Worm (Caenorhabditis elegans) whole organism, young adult: ENCODE data around the gene T03D3.5.

Experiments
- B0035.1 ChIP-seq: sonication (generic microtip); optimal IDR thresholded peaks from 2 replicates; lab custom pipeline; 2016; ENCODE audit warnings: missing genetic modification characterization, mild to moderate bottlenecking, missing compliant biosample characterization, missing genotype, missing genetic modification reagents
- D2030.7 ChIP-seq: fragments of 200-800 bp; sonication (Bioruptor generic); IDR thresholded peaks from 2 replicates; pipeline ENCODE4 v1.3.6; 2022; ENCODE audit warnings: missing genetic modification reagents, missing genetic modification characterization, missing compliant biosample characterization
- F10E7.11 ChIP-seq: sonication (generic microtip); optimal IDR thresholded peaks from 2 replicates; lab custom pipeline; 2017; ENCODE audit warnings: mild to moderate bottlenecking, missing genetic modification characterization, moderate library complexity, missing compliant biosample characterization
- F22D6.2 ChIP-seq: sonication (generic microtip); optimal IDR thresholded peaks from 2 replicates; lab custom pipeline; 2016; ENCODE audit warnings: mild to moderate bottlenecking, missing genetic modification characterization, missing compliant biosample characterization
- F23B12.7 ChIP-seq: sonication (generic microtip); optimal IDR thresholded peaks from 2 replicates; lab custom pipeline; 2017; ENCODE audit warnings: missing genetic modification characterization, mild to moderate bottlenecking, missing compliant biosample characterization, antibody characterized with exemption, moderate library complexity; ENCODE audit not compliant: insufficient read depth
- K11D2.4 ChIP-seq: fragments of 200-800 bp; sonication (Bioruptor generic); IDR thresholded peaks from 2 replicates; pipeline ENCODE4 v1.3.6; 2022; ENCODE audit warnings: missing genetic modification reagents, missing genetic modification characterization, missing compliant biosample characterization
- aptf-3 ChIP-seq: fragments of 200-800 bp; sonication (Bioruptor generic); IDR thresholded peaks from 2 replicates; pipeline ENCODE4 v1.3.6; 2022; ENCODE audit warnings: missing genetic modification characterization, missing compliant biosample characterization
- atf-7 ChIP-seq: sonication (generic microtip); optimal IDR thresholded peaks from 2 replicates; lab custom pipeline; 2017; ENCODE audit warnings: mild to moderate bottlenecking, missing genetic modification characterization, missing compliant biosample characterization
- bed-1 ChIP-seq: fragments of 200-800 bp; sonication (Bioruptor generic); IDR thresholded peaks from 2 replicates; pipeline ENCODE4 v1.3.6; 2022; ENCODE audit warnings: missing genetic modification reagents, missing genetic modification characterization, missing compliant biosample characterization
- bed-2 ChIP-seq: fragments of 200-800 bp; sonication (Bioruptor generic); IDR thresholded peaks from 2 replicates; pipeline ENCODE4 v1.3.6; 2022; ENCODE audit warnings: missing genetic modification reagents, missing genetic modification characterization, missing compliant biosample characterization
- cebp-2 ChIP-seq: fragments of 200-800 bp; sonication (Bioruptor generic); IDR thresholded peaks from 2 replicates; pipeline ENCODE4 v1.3.6; 2022; ENCODE audit warnings: missing genetic modification characterization, missing compliant biosample characterization
- ceh-100 ChIP-seq: fragments of 200-800 bp; sonication (Bioruptor generic); IDR thresholded peaks from 2 replicates; pipeline ENCODE4 v1.3.6; 2022; ENCODE audit warnings: missing genetic modification reagents, missing genetic modification characterization, missing compliant biosample characterization
- ceh-27 ChIP-seq: fragments of 200-800 bp; sonication (Bioruptor generic); optimal IDR thresholded peaks from 2 replicates; lab custom pipeline; 2018; ENCODE audit warnings: mild to moderate bottlenecking, missing genetic modification characterization, moderate library complexity, missing compliant biosample characterization
- ceh-40 ChIP-seq: fragments of 200-800 bp; sonication (Bioruptor generic); IDR thresholded peaks from 2 replicates; pipeline ENCODE4 v1.3.6; 2022; ENCODE audit warnings: missing genetic modification characterization, missing compliant biosample characterization
- ceh-58 ChIP-seq: fragments of 200-800 bp; sonication (Bioruptor generic); IDR thresholded peaks from 2 replicates; pipeline ENCODE4 v1.3.6; 2022; ENCODE audit warnings: missing genetic modification characterization, missing compliant biosample characterization
- chd-7 ChIP-seq: sonication (generic microtip); optimal IDR thresholded peaks from 2 replicates; lab custom pipeline; 2016; ENCODE audit warnings: mild to moderate bottlenecking, missing genetic modification characterization, moderate library complexity, missing compliant biosample characterization
- die-1 ChIP-seq: sonication (generic microtip); optimal IDR thresholded peaks from 2 replicates; lab custom pipeline; 2016; ENCODE audit warnings: missing genotype, mild to moderate bottlenecking, missing genetic modification characterization, missing compliant biosample characterization
- efl-1 ChIP-seq: fragments of 150-350 bp; optimal IDR thresholded peaks from 2 replicates; lab custom pipeline; 2014; ENCODE audit warnings: missing biosample characterization, missing genetic modification reagents, missing genetic modification characterization
- egrh-3 ChIP-seq: fragments of 200-800 bp; sonication (Bioruptor generic); IDR thresholded peaks from 2 replicates; pipeline ENCODE4 v1.3.6; 2022; ENCODE audit warnings: missing genetic modification reagents, missing genetic modification characterization, missing compliant biosample characterization
- hlh-26 ChIP-seq: fragments of 200-800 bp; sonication (Bioruptor generic); conservative IDR thresholded peaks from 2 replicates; pipeline ENCODE4 v1.3.6; 2022; ENCODE audit warnings: missing genetic modification reagents, missing genetic modification characterization, missing compliant biosample characterization
- hmg-20 ChIP-seq: fragments of 200-800 bp; sonication (Bioruptor generic); IDR thresholded peaks from 2 replicates; pipeline ENCODE4 v1.3.6; 2022; ENCODE audit warnings: missing genetic modification reagents, missing genetic modification characterization, missing compliant biosample characterization
- hsf-1 ChIP-seq: fragments of 200-800 bp; sonication (Bioruptor generic); IDR thresholded peaks from 2 replicates; pipeline ENCODE4 v1.3.6; 2022; ENCODE audit warnings: missing genetic modification reagents, missing genetic modification characterization, missing compliant biosample characterization
- lag-1 ChIP-seq: fragments of 200-800 bp; sonication (Bioruptor generic); IDR thresholded peaks from 2 replicates; pipeline ENCODE4 v1.3.6; 2022; ENCODE audit warnings: missing genetic modification reagents, missing genetic modification characterization, missing compliant biosample characterization
- let-526 ChIP-seq: fragments of 200-800 bp; sonication (Bioruptor generic); IDR thresholded peaks from 2 replicates; pipeline ENCODE4 v1.3.6; 2022; ENCODE audit warnings: missing genetic modification reagents, missing genetic modification characterization, missing compliant biosample characterization
- lin-26 ChIP-seq: fragments of 200-800 bp; sonication (Bioruptor generic); IDR thresholded peaks from 2 replicates; pipeline ENCODE4 v1.3.6; 2022; ENCODE audit warnings: missing genetic modification reagents, missing genetic modification characterization, missing compliant biosample characterization
- lin-35 ChIP-seq, 3 experiments: fragments of 150-350 bp in 2 of 3; sonication (generic microtip) in 1 of 3; optimal IDR thresholded peaks; 2 replicates each; lab custom pipeline; 2014 to 2018; ENCODE audit warnings: missing biosample characterization in 3 of 3, missing genetic modification characterization in 3 of 3, missing genetic modification reagents in 3 of 3
- lsl-1 ChIP-seq: fragments of 200-800 bp; sonication (Bioruptor generic); optimal IDR thresholded peaks from 2 replicates; lab custom pipeline; 2018; ENCODE audit warnings: mild to moderate bottlenecking, missing genetic modification characterization, moderate library complexity, missing compliant biosample characterization
- lsy-27 ChIP-seq: sonication (generic microtip); optimal IDR thresholded peaks from 2 replicates; lab custom pipeline; 2017; ENCODE audit warnings: missing genetic modification characterization, mild to moderate bottlenecking, missing compliant biosample characterization, antibody characterized with exemption, missing genotype, borderline replicate concordance; ENCODE audit not compliant: insufficient read depth
- madf-6 ChIP-seq: fragments of 200-800 bp; sonication (Bioruptor generic); IDR thresholded peaks from 2 replicates; pipeline ENCODE4 v1.3.6; 2022; ENCODE audit warnings: missing genetic modification reagents, missing genetic modification characterization, missing compliant biosample characterization
- nhr-120 ChIP-seq: fragments of 200-800 bp; sonication (Bioruptor generic); IDR thresholded peaks from 2 replicates; pipeline ENCODE4 v1.3.6; 2022; ENCODE audit warnings: missing genetic modification characterization, missing compliant biosample characterization
- nhr-80 ChIP-seq: sonication (generic microtip); optimal IDR thresholded peaks from 2 replicates; lab custom pipeline; 2016; ENCODE audit warnings: missing genetic modification characterization, missing compliant biosample characterization
- nhr-90 ChIP-seq: sonication (generic microtip); optimal IDR thresholded peaks from 2 replicates; lab custom pipeline; 2016; ENCODE audit warnings: missing genotype, mild to moderate bottlenecking, missing genetic modification characterization, missing compliant biosample characterization
- snpc-4 ChIP-seq, 5 experiments: fragments of 150-350 bp in 1 of 5; sonication (generic microtip) in 4 of 5; optimal IDR thresholded peaks; 2 replicates each; lab custom pipeline; 2014 to 2018; ENCODE audit warnings: missing genetic modification characterization in 5 of 5, missing biosample characterization in 3 of 5, antibody characterized with exemption in 2 of 5, mild to moderate bottlenecking in 2 of 5, missing compliant biosample characterization in 2 of 5, missing genotype in 2 of 5, moderate library complexity in 2 of 5, missing genetic modification reagents in 1 of 5
- sptf-2 ChIP-seq: fragments of 200-800 bp; sonication (Bioruptor generic); optimal IDR thresholded peaks from 2 replicates; lab custom pipeline; 2018; ENCODE audit warnings: mild to moderate bottlenecking, missing genetic modification characterization, missing compliant biosample characterization
- tbp1 ChIP-seq: fragments of 200-800 bp; sonication (Bioruptor generic); optimal IDR thresholded peaks from 2 replicates; lab custom pipeline; 2018; ENCODE audit warnings: mild to moderate bottlenecking, missing genetic modification characterization, missing compliant biosample characterization
- tbx-9 ChIP-seq: sonication (generic microtip); optimal IDR thresholded peaks from 2 replicates; lab custom pipeline; 2016; ENCODE audit warnings: borderline replicate concordance, missing genetic modification characterization, inconsistent platforms, missing compliant biosample characterization
- zfh-2 ChIP-seq: fragments of 200-800 bp; sonication (Bioruptor generic); conservative IDR thresholded peaks from 2 replicates; pipeline ENCODE4 v1.3.6; 2022; ENCODE audit warnings: missing genetic modification reagents, missing genetic modification characterization, missing compliant biosample characterization
- ztf-26 ChIP-seq: sonication (generic microtip); optimal IDR thresholded peaks from 2 replicates; lab custom pipeline; 2017; ENCODE audit warnings: missing genetic modification characterization, missing compliant biosample characterization

T03D3.5 gene

ce11 chrV:2871754-2872504 lies 45.3 kb upstream of the T03D3.5 start (continued):
- TF ChIP-seq lag-1 (GFP tag; lab: Robert Waterston, UW) (no peak), nhr-120 (GFP tag; lab: Robert Waterston, UW) (no peak), egrh-3 (GFP tag; lab: Robert Waterston, UW) (no peak), nhr-80 (tag; lab: Kevin White, UChicago) (peak; percentile 69), lsl-1 (GFP tag; lab: Kevin White, UChicago) (no peak), D2030.7 (no peak), tbx-9 (tag; lab: Kevin White, UChicago) (no peak), atf-7 (tag; lab: Kevin White, UChicago) (peak; percentile 11), chd-7 (tag; lab: Kevin White, UChicago) (peak; percentile 54), F22D6.2 (tag; lab: Kevin White, UChicago) (no peak), snpc-4 (GFP tag; optimal IDR thresholded peaks at IDR 0.05; lab: Kevin White, UChicago) (no peak), snpc-4 (tag; optimal IDR thresholded peaks at IDR 0.05; lab: Kevin White, UChicago) (peak in 2 of 4 experiments; percentile 7 to 86), nhr-90 (tag; lab: Kevin White, UChicago) (peak; percentile 62)

- TF ChIP-seq ceh-100 (GFP tag; lab: Robert Waterston, UW) (no peak), die-1 (tag; lab: Kevin White, UChicago) (no peak), ztf-26 (tag; lab: Kevin White, UChicago) (no peak), hmg-20 (GFP tag; lab: Robert Waterston, UW) (no peak), lin-35 (GFP tag; optimal IDR thresholded peaks at IDR 0.05; lab: Kevin White, UChicago) (no peak), hsf-1 (GFP tag; lab: Robert Waterston, UW) (no peak), ceh-27 (GFP tag; lab: Kevin White, UChicago) (no peak), tbp1 (no peak), B0035.1 (tag; lab: Kevin White, UChicago) (no peak), cebp-2 (GFP tag; lab: Robert Waterston, UW) (no peak), aptf-3 (GFP tag; lab: Robert Waterston, UW) (no peak), sptf-2 (no peak), bed-1 (no peak)
Measured at ce11 chrV:2870127-2870526, 43.5 kb upstream of the T03D3.5 start, which contains the start of gene srh-243. TSS of gene srh-243 (plus strand) at chrV:2870427.

- TF ChIP-seq nhr-90 (tag; lab: Kevin White, UChicago) (no peak), lsy-27 (tag; lab: Kevin White, UChicago) (no peak), F10E7.11 (no peak), ceh-58 (GFP tag; lab: Robert Waterston, UW) (no peak), let-526 (GFP tag; lab: Robert Waterston, UW) (no peak), madf-6 (no peak), K11D2.4 (no peak), D2030.7 (no peak), cebp-2 (GFP tag; lab: Robert Waterston, UW) (no peak), F22D6.2 (tag; lab: Kevin White, UChicago) (no peak), lin-26 (GFP tag; lab: Robert Waterston, UW) (no peak), ceh-40 (GFP tag; lab: Robert Waterston, UW) (no peak), hlh-26 (GFP tag; lab: Robert Waterston, UW) (no peak), bed-2 (no peak), efl-1 (GFP tag; lab: Kevin White, UChicago) (no peak), F23B12.7 (tag; lab: Kevin White, UChicago) (no peak), zfh-2 (GFP tag; lab: Robert Waterston, UW) (no peak)
Measured at ce11 chrV:2869503-2869902, 42.9 kb upstream of the T03D3.5 start, which contains the start of gene srh-241. TSS of gene srh-241 (minus strand) at chrV:2869603.
